Worm (Caenorhabditis elegans) whole organism, dauer: Measurements from ENCODE around the gene Y59H11AM.1.

Source experiments
- unc-62 ChIP-seq: sonication (generic microtip); optimal IDR thresholded peaks from 2 replicates; lab custom pipeline; 2017; ENCODE audit warnings: missing biosample characterization, missing genetic modification reagents, missing genetic modification characterization

Gene Y59H11AM.1

ce11 chrIV:8571138-8571537 lies at the start of gene Y59H11AM.1:
TSS of gene Y59H11AM.1 (plus strand) at chrIV:8571438.
- TF ChIP-seq unc-62 (GFP tag; lab: Kevin White, UChicago), result no peak

- no peak for TF ChIP-seq unc-62 (GFP tag; lab: Kevin White, UChicago)
Observed at ce11 chrIV:8523981-8524380, 47.3 kb upstream of the Y59H11AM.1 start.

ce11 chrIV:8526050-8526449 lies 45.2 kb upstream of the Y59H11AM.1 start:
- TF ChIP-seq unc-62 (GFP tag; lab: Kevin White, UChicago), result no peak

- TF ChIP-seq unc-62 (GFP tag; lab: Kevin White, UChicago), result no peak
Observed at ce11 chrIV:8526579-8526978, 44.7 kb upstream of the Y59H11AM.1 start.

- TF ChIP-seq unc-62 (GFP tag; lab: Kevin White, UChicago), result no peak
Observed at ce11 chrIV:8527598-8528012, 43.6 kb upstream of the Y59H11AM.1 start.

- TF ChIP-seq unc-62 (GFP tag; lab: Kevin White, UChicago), result no peak
Observed at ce11 chrIV:8528345-8528744, 42.9 kb upstream of the Y59H11AM.1 start.

- TF ChIP-seq unc-62 (GFP tag; lab: Kevin White, UChicago), result no peak
Observed at ce11 chrIV:8529039-8529438, 42.2 kb upstream of the Y59H11AM.1 start.

ce11 chrIV:8530042-8531027 lies 40.9 kb upstream of the Y59H11AM.1 start:
- TF ChIP-seq unc-62 (GFP tag; lab: Kevin White, UChicago), result no peak

ce11 chrIV:8532024-8532423 lies 39.2 kb upstream of the Y59H11AM.1 start:
- TF ChIP-seq unc-62 (GFP tag; lab: Kevin White, UChicago), result no peak

- TF ChIP-seq unc-62 (GFP tag; lab: Kevin White, UChicago), result no peak
Observed at ce11 chrIV:8532796-8533195, 38.4 kb upstream of the Y59H11AM.1 start.

ce11 chrIV:8534189-8534588 lies 37.0 kb upstream of the Y59H11AM.1 start:
- TF ChIP-seq unc-62 (GFP tag; lab: Kevin White, UChicago), result no peak

ce11 chrIV:8534997-8535414 lies 36.2 kb upstream of the Y59H11AM.1 start:
- TF ChIP-seq unc-62 (GFP tag; lab: Kevin White, UChicago), result no peak

ce11 chrIV:8535946-8536345 lies 35.3 kb upstream of the Y59H11AM.1 start:
- TF ChIP-seq unc-62 (GFP tag; lab: Kevin White, UChicago), result no peak

- no peak for TF ChIP-seq unc-62 (GFP tag; lab: Kevin White, UChicago)
Observed at ce11 chrIV:8538011-8538658, 33.1 kb upstream of the Y59H11AM.1 start.

ce11 chrIV:8538659-8539173 lies 32.5 kb upstream of the Y59H11AM.1 start, which contains the start of gene hyl-1:
TSS of gene hyl-1 (plus strand) at chrIV:8539123.
- TF ChIP-seq unc-62 (GFP tag; lab: Kevin White, UChicago), result no peak

- no peak for TF ChIP-seq unc-62 (GFP tag; lab: Kevin White, UChicago)
Observed at ce11 chrIV:8539645-8540044, 31.6 kb upstream of the Y59H11AM.1 start.
